Fruit fly (Drosophila melanogaster): ENCODE measurements around the gene CG7523.

The CG7523 gene

dm6 chr3R:17631176-17631865 is 39.4 kb downstream of the CG7523 start:
- TF ChIP-seq Sin3A (optimal IDR thresholded peaks at IDR 0.05) (no peak), h (optimal IDR thresholded peaks at IDR 0.05) (no peak), Myc (optimal IDR thresholded peaks at IDR 0.05) (no peak), insv (optimal IDR thresholded peaks at IDR 0.05) (no peak), ttk (optimal IDR thresholded peaks at IDR 0.05) (no peak), psq (optimal IDR thresholded peaks at IDR 0.05) (no peak)

- TF ChIP-seq h (optimal IDR thresholded peaks at IDR 0.05) (no peak), ttk (optimal IDR thresholded peaks at IDR 0.05) (no peak), psq (optimal IDR thresholded peaks at IDR 0.05) (no peak)
Measured at dm6 chr3R:17630417-17630816, 40.3 kb downstream of the CG7523 start, which contains the start of gene CG43175. Gene CG43175, plus strand, starts transcription at chr3R:17630717.

- TF ChIP-seq Myc (optimal IDR thresholded peaks at IDR 0.05) (no peak), ttk (optimal IDR thresholded peaks at IDR 0.05) (no peak), insv (optimal IDR thresholded peaks at IDR 0.05) (no peak)
Measured at dm6 chr3R:17626827-17627226, 43.9 kb downstream of the CG7523 start, which contains the start of gene CG14325. Gene CG14325, plus strand, starts transcription at chr3R:17627127.

- TF ChIP-seq Myc (optimal IDR thresholded peaks at IDR 0.05) (no peak), psq (optimal IDR thresholded peaks at IDR 0.05) (no peak), Sin3A (optimal IDR thresholded peaks at IDR 0.05) (no peak), ttk (optimal IDR thresholded peaks at IDR 0.05) (no peak), insv (optimal IDR thresholded peaks at IDR 0.05) (no peak)
Measured at dm6 chr3R:17624968-17625367, 45.7 kb downstream of the CG7523 start, which contains the start of gene AttD. Gene AttD, plus strand, starts transcription at chr3R:17625268.

- TF ChIP-seq insv (optimal IDR thresholded peaks at IDR 0.05): no peak
- TF ChIP-seq psq (optimal IDR thresholded peaks at IDR 0.05): no peak
- no peak for TF ChIP-seq Sin3A (optimal IDR thresholded peaks at IDR 0.05)
Measured at dm6 chr3R:17624549-17624948, 46.1 kb downstream of the CG7523 start.

dm6 chr3R:17622062-17622766 is 48.5 kb downstream of the CG7523 start, which contains the start of gene CG14323:
Gene CG14323, minus strand, starts transcription at chr3R:17622112.
- TF ChIP-seq Myc (optimal IDR thresholded peaks at IDR 0.05): no peak
- TF ChIP-seq insv (optimal IDR thresholded peaks at IDR 0.05): no peak
- no peak for TF ChIP-seq psq (optimal IDR thresholded peaks at IDR 0.05)
- no peak for TF ChIP-seq h (optimal IDR thresholded peaks at IDR 0.05)
- no peak for TF ChIP-seq Sin3A (optimal IDR thresholded peaks at IDR 0.05)
- no peak for TF ChIP-seq ttk (optimal IDR thresholded peaks at IDR 0.05)

- no peak for TF ChIP-seq insv (optimal IDR thresholded peaks at IDR 0.05)
- no peak for TF ChIP-seq psq (optimal IDR thresholded peaks at IDR 0.05)
- TF ChIP-seq Myc (optimal IDR thresholded peaks at IDR 0.05): no peak
- TF ChIP-seq Sin3A (optimal IDR thresholded peaks at IDR 0.05): no peak
- no peak for TF ChIP-seq h (optimal IDR thresholded peaks at IDR 0.05)
- TF ChIP-seq ttk (optimal IDR thresholded peaks at IDR 0.05): no peak
Measured at dm6 chr3R:17619726-17620282, 50.9 kb downstream of the CG7523 start.
